Fruit fly (Drosophila melanogaster): ENCODE results near the gene Tom20.

dm6 chr3L:19985768-19986167 is 14.7 kb upstream of the Tom20 start, which contains the start of the genes hale and schuy:
- TF ChIP-seq kni (GFP tag; optimal IDR thresholded peaks at IDR 0.05) (no peak), CG7357 (GFP tag; IDR thresholded peaks at IDR 0.05) (no peak), Lpt (GFP tag; optimal IDR thresholded peaks at IDR 0.05) (no peak), CG12236 (GFP tag; optimal IDR thresholded peaks at IDR 0.05) (no peak)
